Worm (Caenorhabditis elegans) whole organism, L4 larva: ENCODE measurements around the gene rpl-42.

Experiments
- T26A8.4 ChIP-seq: fragments of 200-800 bp; sonication (Bioruptor generic); IDR thresholded peaks from 2 replicates; pipeline ENCODE4 v1.3.6; 2022; ENCODE audit warnings: missing genetic modification characterization, missing compliant biosample characterization
- aly-2 ChIP-seq: sonication (generic microtip); optimal IDR thresholded peaks from 2 replicates; lab custom pipeline; 2018; ENCODE audit warnings: missing biosample characterization, missing genetic modification characterization
- daf-19 ChIP-seq: fragments of 200-800 bp; sonication (Bioruptor generic); conservative IDR thresholded peaks from 2 replicates; pipeline ENCODE4 v1.3.6; 2022; ENCODE audit warnings: missing genetic modification characterization, missing compliant biosample characterization
- dve-1 ChIP-seq: sonication (generic microtip); optimal IDR thresholded peaks from 2 replicates; lab custom pipeline; 2017; ENCODE audit warnings: antibody characterized with exemption, mild to moderate bottlenecking, missing genetic modification characterization, missing compliant biosample characterization; ENCODE audit not compliant: insufficient read depth
- hlh-30 ChIP-seq: sonication (generic microtip); optimal IDR thresholded peaks from 2 replicates; lab custom pipeline; 2017; ENCODE audit warnings: antibody characterized with exemption, mild to moderate bottlenecking, missing genetic modification characterization, missing compliant biosample characterization; ENCODE audit not compliant: insufficient read depth
- lim-7 ChIP-seq: fragments of 200-800 bp; sonication (Bioruptor generic); IDR thresholded peaks from 2 replicates; pipeline ENCODE4 v1.3.6; 2022; ENCODE audit warnings: missing genetic modification characterization, missing compliant biosample characterization
- lin-13 ChIP-seq: fragments of 150-350 bp; optimal IDR thresholded peaks from 2 replicates; lab custom pipeline; 2014; ENCODE audit warnings: missing biosample characterization, missing genetic modification reagents, missing genetic modification characterization
- lir-3 ChIP-seq: sonication (generic microtip); optimal IDR thresholded peaks from 2 replicates; lab custom pipeline; 2016; ENCODE audit warnings: mild to moderate bottlenecking, missing genetic modification characterization, missing compliant biosample characterization
- mxl-3 ChIP-seq: fragments of 200-800 bp; sonication (Bioruptor generic); optimal IDR thresholded peaks from 2 replicates; lab custom pipeline; 2018; ENCODE audit warnings: mild to moderate bottlenecking, missing genetic modification characterization, missing compliant biosample characterization
- nhr-11 ChIP-seq: fragments of 150-350 bp; optimal IDR thresholded peaks from 2 replicates; lab custom pipeline; 2014; ENCODE audit warnings: missing biosample characterization, missing genetic modification characterization
- nhr-48 ChIP-seq: sonication (generic microtip); optimal IDR thresholded peaks from 2 replicates; lab custom pipeline; 2016; ENCODE audit warnings: mild to moderate bottlenecking, missing genetic modification characterization, missing compliant biosample characterization
- nhr-76 ChIP-seq: fragments of 150-350 bp; optimal IDR thresholded peaks from 2 replicates; lab custom pipeline; 2014; ENCODE audit warnings: missing biosample characterization, missing genetic modification characterization
- spr-3 ChIP-seq: fragments of 200-800 bp; sonication (Bioruptor generic); optimal IDR thresholded peaks from 2 replicates; lab custom pipeline; 2018; ENCODE audit warnings: mild to moderate bottlenecking, missing genetic modification characterization, missing compliant biosample characterization
- ztf-11 ChIP-seq: fragments of 150-350 bp; optimal IDR thresholded peaks from 2 replicates; lab custom pipeline; 2014; ENCODE audit warnings: missing biosample characterization, missing genetic modification characterization

DNA sequence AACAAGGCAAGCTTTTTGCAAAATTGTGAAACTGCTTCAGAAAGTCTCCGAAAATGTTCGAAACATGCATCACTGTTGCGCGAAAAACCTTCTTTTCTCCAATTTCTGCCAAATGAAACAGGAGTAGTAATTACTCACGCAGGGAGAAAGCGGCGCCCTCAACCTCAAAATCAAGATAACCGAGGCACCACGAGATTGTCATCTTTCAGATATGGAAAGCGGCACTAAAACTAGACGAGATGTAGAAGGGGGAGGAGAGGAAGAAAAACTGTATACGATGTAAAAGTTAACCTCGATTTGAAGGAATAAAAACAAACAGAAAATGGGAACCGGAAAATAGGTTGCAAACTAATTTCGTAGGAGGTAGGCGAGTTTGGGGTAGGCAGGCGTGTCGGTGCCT lies 16.0 kb upstream of the rpl-42 start:
- TF ChIP-seq mxl-3 (GFP tag; lab: Kevin White, UChicago) (no peak), T26A8.4 (GFP tag; lab: Robert Waterston, UW) (no peak), spr-3 (GFP tag; lab: Kevin White, UChicago) (no peak), lin-13 (GFP tag; lab: Kevin White, UChicago) (no peak), nhr-76 (tag; lab: Kevin White, UChicago) (no peak), nhr-11 (tag; lab: Kevin White, UChicago) (no peak), daf-19 (GFP tag; lab: Robert Waterston, UW) (no peak), dve-1 (tag; lab: Kevin White, UChicago) (no peak), lim-7 (GFP tag; lab: Robert Waterston, UW) (no peak), aly-2 (tag; lab: Kevin White, UChicago) (no peak), hlh-30 (tag; lab: Kevin White, UChicago) (no peak), ztf-11 (tag; lab: Kevin White, UChicago) (no peak), lir-3 (tag; lab: Kevin White, UChicago) (no peak), nhr-48 (tag; lab: Kevin White, UChicago) (no peak)
